Worm (Caenorhabditis elegans): ENCODE results near the gene cdh-9.

cdh-9 gene

ce11 chrX:16571877-16572276 is 23.2 kb upstream of the cdh-9 start:
- TF ChIP-seq Y116A8C.19 (tag; optimal IDR thresholded peaks at IDR 0.05; ENCODE audit: borderline replicate concordance) (no peak), xbp-1 (tag; optimal IDR thresholded peaks at IDR 0.05) (no peak), sup-37 (GFP tag; optimal IDR thresholded peaks at IDR 0.05) (no peak), sptf-1 (tag; optimal IDR thresholded peaks at IDR 0.05) (no peak), pax-3 (tag; optimal IDR thresholded peaks at IDR 0.05) (no peak), lin-13 (GFP tag; optimal IDR thresholded peaks at IDR 0.05) (no peak), lin-15B (tag; optimal IDR thresholded peaks at IDR 0.05) (no peak), nhr-71 (tag; optimal IDR thresholded peaks at IDR 0.05) (no peak), lin-35 (GFP tag; optimal IDR thresholded peaks at IDR 0.05) (no peak), swsn-7 (tag; optimal IDR thresholded peaks at IDR 0.05) (no peak), nhr-12 (tag; optimal IDR thresholded peaks at IDR 0.05) (no peak), tbx-2 (tag; optimal IDR thresholded peaks at IDR 0.05) (no peak), ets-5 (GFP tag; IDR thresholded peaks at IDR 0.05) (no peak), mef-2 (tag; optimal IDR thresholded peaks at IDR 0.05) (no peak), ceh-90 (tag; optimal IDR thresholded peaks at IDR 0.05) (no peak)

ce11 chrX:16574303-16574702 is 20.7 kb upstream of the cdh-9 start:
- no peak for TF ChIP-seq pag-3 (tag; optimal IDR thresholded peaks at IDR 0.05; ENCODE audit: borderline replicate concordance, insufficient read depth)
- TF ChIP-seq grh-1 (GFP tag; IDR thresholded peaks at IDR 0.05) = no peak
- TF ChIP-seq ceh-82 (tag; optimal IDR thresholded peaks at IDR 0.05) = no peak
- TF ChIP-seq ceh-8 (GFP tag; optimal IDR thresholded peaks at IDR 0.05) = no peak
- no peak for TF ChIP-seq lin-35 (GFP tag; optimal IDR thresholded peaks at IDR 0.05)
- TF ChIP-seq C16A3.4 (tag; optimal IDR thresholded peaks at IDR 0.05) = no peak
- TF ChIP-seq blmp-1 (tag; optimal IDR thresholded peaks at IDR 0.05) = no peak
- no peak for TF ChIP-seq zip-4 (GFP tag; optimal IDR thresholded peaks at IDR 0.05)
- no peak for TF ChIP-seq nhr-12 (tag; optimal IDR thresholded peaks at IDR 0.05)
- no peak for TF ChIP-seq lin-15B (tag; optimal IDR thresholded peaks at IDR 0.05)
- TF ChIP-seq nhr-76 (tag; optimal IDR thresholded peaks at IDR 0.05) = no peak
- TF ChIP-seq F16B12.6 (tag; optimal IDR thresholded peaks at IDR 0.05) = no peak

ce11 chrX:16575262-16575661 is 19.8 kb upstream of the cdh-9 start:
- TF ChIP-seq unc-86 (tag; optimal IDR thresholded peaks at IDR 0.05) (no peak), ceh-88 (GFP tag; IDR thresholded peaks at IDR 0.05) (no peak), rnt-1 (tag; optimal IDR thresholded peaks at IDR 0.05) (no peak), nhr-20 (tag; optimal IDR thresholded peaks at IDR 0.05) (no peak), tbx-2 (tag; optimal IDR thresholded peaks at IDR 0.05) (no peak), lin-35 (GFP tag; optimal IDR thresholded peaks at IDR 0.05) (no peak), fkh-4 (tag; optimal IDR thresholded peaks at IDR 0.05; ENCODE audit: borderline replicate concordance) (no peak), lsy-2 (tag; optimal IDR thresholded peaks at IDR 0.05) (no peak), unc-130 (tag; optimal IDR thresholded peaks at IDR 0.05) (no peak), irx-1 (tag; optimal IDR thresholded peaks at IDR 0.05) (no peak), ztf-4 (tag; optimal IDR thresholded peaks at IDR 0.05) (no peak), vab-15 (tag; optimal IDR thresholded peaks at IDR 0.05) (no peak), elt-3 (tag; optimal IDR thresholded peaks at IDR 0.05) (no peak), hlh-4 (tag; optimal IDR thresholded peaks at IDR 0.05) (no peak), ets-5 (GFP tag; IDR thresholded peaks at IDR 0.05) (no peak)

- TF ChIP-seq lin-14 (GFP tag; optimal IDR thresholded peaks at IDR 0.05) (peak; percentile 6), pax-3 (tag; optimal IDR thresholded peaks at IDR 0.05) (no peak)
Observed at ce11 chrX:16579303-16579795, 15.7 kb upstream of the cdh-9 start, which contains the start of gene ser-1. Gene ser-1 (plus strand): TSS chrX:16579745.

Measured in whole organism, L1 larva.